Worm (Caenorhabditis elegans): ENCODE results near the gene F42A9.8.

F42A9.8 gene

DNA sequence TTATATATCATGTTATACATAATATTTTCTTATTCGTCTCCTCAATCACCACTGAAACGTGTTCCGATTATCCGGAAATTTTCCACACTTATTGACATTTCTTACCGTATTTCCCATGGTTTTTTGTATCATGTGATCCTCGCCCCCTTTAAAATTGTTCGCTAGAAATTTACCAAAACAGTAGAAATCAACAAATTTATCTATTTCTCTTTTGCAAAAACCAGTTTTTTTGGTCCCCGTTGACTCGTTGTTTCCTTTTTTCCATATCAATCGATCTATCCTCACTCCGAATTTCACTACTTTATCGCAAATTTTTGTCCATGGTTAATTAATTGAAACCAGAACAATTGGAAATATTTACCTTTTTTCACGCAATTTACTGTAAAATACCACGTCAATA is 7.1 kb upstream of the F42A9.8 start (continued):
- TF ChIP-seq D2030.7 (GFP tag; IDR thresholded peaks at IDR 0.05) (no peak), dox-1 (GFP tag; IDR thresholded peaks at IDR 0.05) (no peak)

DNA sequence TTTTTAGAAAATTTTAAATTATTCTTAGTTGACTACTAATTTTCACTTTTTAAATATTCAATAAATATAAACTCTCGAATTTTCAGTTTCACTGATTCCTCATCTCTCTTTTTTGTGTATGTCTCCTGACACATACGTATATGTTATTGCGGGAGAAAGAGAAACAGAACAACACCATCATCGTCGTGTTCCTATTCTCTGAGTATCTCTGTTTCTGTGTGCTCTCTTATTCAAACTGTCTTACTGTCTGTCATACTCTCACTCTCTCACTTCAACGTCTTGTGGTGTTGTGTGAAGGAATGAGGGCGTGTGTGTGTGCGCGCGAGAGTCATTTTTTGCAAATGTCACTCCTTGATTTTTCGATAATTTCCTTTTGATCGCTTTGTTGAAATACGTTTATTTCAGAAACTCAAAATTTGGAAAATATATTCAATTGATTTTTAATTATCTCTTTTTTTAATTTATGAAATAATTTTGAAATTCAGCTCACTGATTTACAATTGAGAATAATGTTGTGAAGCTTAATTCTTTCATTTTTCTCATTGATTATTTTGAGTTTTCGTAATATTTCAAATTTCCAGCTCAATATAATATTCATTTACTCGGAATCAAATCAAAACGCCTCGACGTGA is 1.6 kb upstream of the F42A9.8 start, which contains the start of gene lin-49:
Gene lin-49 (plus strand): TSS at position 582 of the 632 bp plus-strand sequence.
- TF ChIP-seq ekl-4 (GFP tag; IDR thresholded peaks at IDR 0.05) (no peak), repo-1 (tag; optimal IDR thresholded peaks at IDR 0.05) (no peak), lin-54 (GFP tag; optimal IDR thresholded peaks at IDR 0.05) (peak; percentile 36), nhr-27 (tag; optimal IDR thresholded peaks at IDR 0.05) (no peak), aptf-3 (GFP tag; IDR thresholded peaks at IDR 0.05) (no peak), cebp-1 (GFP tag; IDR thresholded peaks at IDR 0.05) (no peak), cebp-1 (tag; optimal IDR thresholded peaks at IDR 0.05) (peak; percentile 60), snpc-4 (GFP tag; optimal IDR thresholded peaks at IDR 0.05) (no peak), snpc-4 (tag; optimal IDR thresholded peaks at IDR 0.05) (peak in 1 of 4 experiments; percentile 23), somi-1 (GFP tag; optimal IDR thresholded peaks at IDR 0.05) (no peak), ceh-27 (GFP tag; optimal IDR thresholded peaks at IDR 0.05) (peak; percentile 66), ztf-6 (GFP tag; IDR thresholded peaks at IDR 0.05) (no peak), rec-8 (tag; optimal IDR thresholded peaks at IDR 0.05) (no peak), hlh-26 (GFP tag; conservative IDR thresholded peaks at IDR 0.05) (no peak), hlh-12 (tag; optimal IDR thresholded peaks at IDR 0.05) (no peak), F22D6.2 (tag; optimal IDR thresholded peaks at IDR 0.05) (no peak), egrh-3 (GFP tag; IDR thresholded peaks at IDR 0.05) (no peak), nhr-179 (tag; optimal IDR thresholded peaks at IDR 0.05) (no peak), sdz-38 (tag; optimal IDR thresholded peaks at IDR 0.05) (no peak), ets-4 (GFP tag; optimal IDR thresholded peaks at IDR 0.05) (no peak), F10E7.11 (tag; optimal IDR thresholded peaks at IDR 0.05) (no peak), F39B2.1 (GFP tag; IDR thresholded peaks at IDR 0.05) (no peak), ceh-79 (tag; optimal IDR thresholded peaks at IDR 0.05) (no peak), hrde-1 (tag; optimal IDR thresholded peaks at IDR 0.05; ENCODE audit: borderline replicate concordance) (no peak), akir-1 (GFP tag; optimal IDR thresholded peaks at IDR 0.05) (no peak), Y67H2A.10 (GFP tag; conservative IDR thresholded peaks at IDR 0.05) (no peak), ama-1 (optimal IDR thresholded peaks at IDR 0.05) (no peak), ama-1 (GFP tag; optimal IDR thresholded peaks at IDR 0.05) (no peak), egl-44 (GFP tag; IDR thresholded peaks at IDR 0.05) (no peak), dox-1 (GFP tag; IDR thresholded peaks at IDR 0.05) (peak; percentile 60; the same call in 1 of the 2 replicates), fkh-3 (tag; optimal IDR thresholded peaks at IDR 0.05) (no peak), madf-6 (GFP tag; IDR thresholded peaks at IDR 0.05) (0 out of 2 replicates have a peak, but pooled peaks have one; percentile 16), lin-40 (tag; optimal IDR thresholded peaks at IDR 0.05) (peak; percentile 62), madf-10 (tag; optimal IDR thresholded peaks at IDR 0.05) (peak; percentile 39), snpc-1.3 (tag; optimal IDR thresholded peaks at IDR 0.05; ENCODE audit: insufficient read depth) (no peak), let-607 (tag; optimal IDR thresholded peaks at IDR 0.05) (peak in 1 of 2 experiments; percentile 14), madf-3 (GFP tag; IDR thresholded peaks at IDR 0.05) (no peak), ztf-22 (GFP tag; optimal IDR thresholded peaks at IDR 0.05) (no peak), K11D2.4 (GFP tag; IDR thresholded peaks at IDR 0.05) (no peak), bed-1 (GFP tag; IDR thresholded peaks at IDR 0.05) (no peak), rpc-1 (optimal IDR thresholded peaks at IDR 0.05) (no peak), rpc-1 (tag; optimal IDR thresholded peaks at IDR 0.05) (no peak), unc-62 (GFP tag; optimal IDR thresholded peaks at IDR 0.05) (no peak), pha-4 (tag; optimal IDR thresholded peaks at IDR 0.05) (no peak), C17E4.6 (GFP tag; IDR thresholded peaks at IDR 0.05) (no peak), nfyb-1 (GFP tag; IDR thresholded peaks at IDR 0.05) (0 out of 2 replicates have a peak, but pooled peaks have one; percentile 53), D2030.7 (GFP tag; IDR thresholded peaks at IDR 0.05) (no peak)
